ENCODE assay signal across 1 fruit fly cellular context in genomic region chr3R:21878473-21878872, dm6.
TF ChIP-seq lines count a peak whose summit lies in the region.

CG34148 (minus strand) TSS chr3R:21878686.

TF ChIP-seq in whole organism, embryonic, 481 proteins besides CTCF, POLR2A, EP300 and RAD21 (continued from another document and continues in another):
- TF ChIP-seq Opbp (GFP tag; IDR thresholded peaks at IDR 0.05; lab: Robert Waterston, UW; ENCODE audit: partially characterized antibody) (peak; percentile 68; the same call in 2 of the 3 replicates), CG4282 (GFP tag; optimal IDR thresholded peaks at IDR 0.05; lab: Kevin White, UChicago) (no peak), CG7745 (tag; optimal IDR thresholded peaks at IDR 0.05; lab: Kevin White, UChicago) (no peak), gem (tag; optimal IDR thresholded peaks at IDR 0.05; lab: Kevin White, UChicago) (no peak), jigr1 (GFP tag; IDR thresholded peaks at IDR 0.05; lab: Robert Waterston, UW) (no peak), Hand (GFP tag; optimal IDR thresholded peaks at IDR 0.05; lab: Kevin White, UChicago) (no peak), CG31365 (tag; optimal IDR thresholded peaks at IDR 0.05; lab: Kevin White, UChicago) (no peak), CG14710 (tag; optimal IDR thresholded peaks at IDR 0.05; lab: Kevin White, UChicago) (no peak), Blimp-1 (GFP tag; optimal IDR thresholded peaks at IDR 0.05; lab: Kevin White, UChicago) (no peak), CG5953 (GFP tag; IDR thresholded peaks at IDR 0.05; lab: Robert Waterston, UW) (no peak), ci (GFP tag; IDR thresholded peaks at IDR 0.05; lab: Robert Waterston, UW) (no peak), unc-4 (GFP tag; IDR thresholded peaks at IDR 0.05; lab: Robert Waterston, UW; ENCODE audit: partially characterized antibody) (peak; percentile 73), HmgD (GFP tag; optimal IDR thresholded peaks at IDR 0.05; lab: Kevin White, UChicago) (no peak), disco-r (GFP tag; optimal IDR thresholded peaks at IDR 0.05; lab: Kevin White, UChicago) (no peak), mirr (GFP tag; optimal IDR thresholded peaks at IDR 0.05; lab: Kevin White, UChicago) (no peak), tx (GFP tag; optimal IDR thresholded peaks at IDR 0.05; lab: Kevin White, UChicago) (no peak), CG12391 (tag; optimal IDR thresholded peaks at IDR 0.05; lab: Kevin White, UChicago) (no peak), HLH4C (GFP tag; IDR thresholded peaks at IDR 0.05; lab: Robert Waterston, UW; ENCODE audit: partially characterized antibody) (peak; percentile 87), CG18764 (GFP tag; optimal IDR thresholded peaks at IDR 0.05; lab: Kevin White, UChicago) (no peak), sima (GFP tag; optimal IDR thresholded peaks at IDR 0.05; lab: Kevin White, UChicago) (no peak), CG18599 (GFP tag; optimal IDR thresholded peaks at IDR 0.05; lab: Kevin White, UChicago) (no peak), CG11560 (tag; IDR thresholded peaks at IDR 0.05; lab: Robert Waterston, UW) (no peak), CG13287 (GFP tag; IDR thresholded peaks at IDR 0.05; lab: Robert Waterston, UW; ENCODE audit: partially characterized antibody) (peak; percentile 83), Doc2 (GFP tag; IDR thresholded peaks at IDR 0.05; lab: Robert Waterston, UW) (no peak), zen (tag; optimal IDR thresholded peaks at IDR 0.05; lab: Kevin White, UChicago) (no peak), CG15696 (tag; optimal IDR thresholded peaks at IDR 0.05; lab: Kevin White, UChicago) (no peak), seq (GFP tag; IDR thresholded peaks at IDR 0.05; lab: Robert Waterston, UW) (no peak), CG11723 (GFP tag; optimal IDR thresholded peaks at IDR 0.05; lab: Kevin White, UChicago) (no peak), chif (GFP tag; optimal IDR thresholded peaks at IDR 0.05; lab: Kevin White, UChicago) (no peak), wdn (GFP tag; IDR thresholded peaks at IDR 0.05; lab: Robert Waterston, UW) (no peak), sim (GFP tag; IDR thresholded peaks at IDR 0.05; lab: Robert Waterston, UW) (no peak), CG15601 (tag; optimal IDR thresholded peaks at IDR 0.05; lab: Kevin White, UChicago) (no peak), stwl (tag; optimal IDR thresholded peaks at IDR 0.05; lab: Kevin White, UChicago) (peak; percentile 53), HLH54F (GFP tag; optimal IDR thresholded peaks at IDR 0.05; lab: Kevin White, UChicago) (no peak), CG8281 (tag; optimal IDR thresholded peaks at IDR 0.05; lab: Kevin White, UChicago) (no peak), CG4404 (GFP tag; IDR thresholded peaks at IDR 0.05; lab: Robert Waterston, UW) (no peak), CG17802 (tag; optimal IDR thresholded peaks at IDR 0.05; lab: Kevin White, UChicago) (no peak), CG2199 (GFP tag; IDR thresholded peaks at IDR 0.05; lab: Robert Waterston, UW) (no peak), Dref (GFP tag; IDR thresholded peaks at IDR 0.05; lab: Robert Waterston, UW) (peak; percentile 81), dmrt11E (tag; optimal IDR thresholded peaks at IDR 0.05; lab: Kevin White, UChicago) (no peak), CG13424 (tag; optimal IDR thresholded peaks at IDR 0.05; lab: Kevin White, UChicago) (no peak), CG32772 (GFP tag; IDR thresholded peaks at IDR 0.05; lab: Robert Waterston, UW) (no peak), Ptx1 (GFP tag; IDR thresholded peaks at IDR 0.05; lab: Robert Waterston, UW) (no peak), CG9817 (tag; optimal IDR thresholded peaks at IDR 0.05; lab: Kevin White, UChicago) (no peak), ranshi (GFP tag; IDR thresholded peaks at IDR 0.05; lab: Robert Waterston, UW) (no peak), CG1024 (GFP tag; IDR thresholded peaks at IDR 0.05; lab: Robert Waterston, UW) (no peak), sc (optimal IDR thresholded peaks at IDR 0.05; lab: Kevin White, UChicago) (no peak), sc (GFP tag; optimal IDR thresholded peaks at IDR 0.05; lab: Kevin White, UChicago) (no peak), MESR4 (GFP tag; optimal IDR thresholded peaks at IDR 0.05; lab: Kevin White, UChicago) (peak; percentile 60), MBD-R2 (GFP tag; IDR thresholded peaks at IDR 0.05; lab: Robert Waterston, UW) (peak; percentile 69), Side (GFP tag; optimal IDR thresholded peaks at IDR 0.05; lab: Kevin White, UChicago) (no peak), CG14014 (GFP tag; IDR thresholded peaks at IDR 0.05; lab: Robert Waterston, UW) (no peak), MTF-1 (GFP tag; optimal IDR thresholded peaks at IDR 0.05; lab: Kevin White, UChicago; ENCODE audit: borderline replicate concordance) (no peak), CG17912 (GFP tag; optimal IDR thresholded peaks at IDR 0.05; lab: Kevin White, UChicago) (no peak), corto (GFP tag; optimal IDR thresholded peaks at IDR 0.05; lab: Kevin White, UChicago) (no peak), CG7987 (GFP tag; optimal IDR thresholded peaks at IDR 0.05; lab: Kevin White, UChicago) (no peak), CG17186 (GFP tag; optimal IDR thresholded peaks at IDR 0.05; lab: Kevin White, UChicago) (no peak), CG12299 (tag; optimal IDR thresholded peaks at IDR 0.05; lab: Kevin White, UChicago) (no peak), Drgx (GFP tag; IDR thresholded peaks at IDR 0.05; lab: Robert Waterston, UW) (no peak), CG6272 (GFP tag; IDR thresholded peaks at IDR 0.05; lab: Robert Waterston, UW) (no peak), CG31388 (GFP tag; optimal IDR thresholded peaks at IDR 0.05; lab: Kevin White, UChicago) (no peak), CG13894 (tag; optimal IDR thresholded peaks at IDR 0.05; lab: Kevin White, UChicago) (no peak), toy (GFP tag; IDR thresholded peaks at IDR 0.05; lab: Robert Waterston, UW) (no peak), pros (GFP tag; optimal IDR thresholded peaks at IDR 0.05; lab: Kevin White, UChicago) (no peak), HmgZ (tag; optimal IDR thresholded peaks at IDR 0.05; lab: Kevin White, UChicago) (no peak), BEAF-32 (GFP tag; optimal IDR thresholded peaks at IDR 0.05; lab: Kevin White, UChicago) (peak; percentile 55), CG9609 (GFP tag; optimal IDR thresholded peaks at IDR 0.05; lab: Kevin White, UChicago) (no peak), tin (GFP tag; optimal IDR thresholded peaks at IDR 0.05; lab: Kevin White, UChicago) (no peak), Sox100B (GFP tag; optimal IDR thresholded peaks at IDR 0.05; lab: Kevin White, UChicago) (no peak), dpn (GFP tag; optimal IDR thresholded peaks at IDR 0.05; lab: Kevin White, UChicago) (no peak), nerfin-1 (tag; optimal IDR thresholded peaks at IDR 0.05; lab: Kevin White, UChicago) (no peak), CG32767 (GFP tag; IDR thresholded peaks at IDR 0.05; lab: Robert Waterston, UW) (no peak), wor (GFP tag; IDR thresholded peaks at IDR 0.05; lab: Robert Waterston, UW) (no peak), phol (tag; optimal IDR thresholded peaks at IDR 0.05; lab: Kevin White, UChicago) (no peak), CG2116 (GFP tag; optimal IDR thresholded peaks at IDR 0.05; lab: Kevin White, UChicago) (peak; percentile 74), dmrt99B (tag; optimal IDR thresholded peaks at IDR 0.05; lab: Kevin White, UChicago) (no peak), ato (GFP tag; IDR thresholded peaks at IDR 0.05; lab: Robert Waterston, UW; ENCODE audit: partially characterized antibody) (peak; percentile 85), Dbx (GFP tag; IDR thresholded peaks at IDR 0.05; lab: Robert Waterston, UW) (no peak), pnt (GFP tag; optimal IDR thresholded peaks at IDR 0.05; lab: Kevin White, UChicago) (no peak), lov (optimal IDR thresholded peaks at IDR 0.05; lab: Kevin White, UChicago) (no peak), lov (GFP tag; IDR thresholded peaks at IDR 0.05; lab: Robert Waterston, UW) (no peak), Nf-YC (tag; optimal IDR thresholded peaks at IDR 0.05; lab: Kevin White, UChicago) (no peak), slou (GFP tag; optimal IDR thresholded peaks at IDR 0.05; lab: Kevin White, UChicago) (no peak), CG9932 (GFP tag; IDR thresholded peaks at IDR 0.05; lab: Robert Waterston, UW) (no peak), E2f1 (GFP tag; IDR thresholded peaks at IDR 0.05; lab: Robert Waterston, UW) (no peak), CG8290 (GFP tag; optimal IDR thresholded peaks at IDR 0.05; lab: Kevin White, UChicago) (no peak), CG8290 (tag; optimal IDR thresholded peaks at IDR 0.05; lab: Kevin White, UChicago) (no peak), Stat92E (GFP tag; optimal IDR thresholded peaks at IDR 0.05; lab: Kevin White, UChicago) (no peak), ase (GFP tag; IDR thresholded peaks at IDR 0.05; lab: Robert Waterston, UW) (no peak), CG7786 (GFP tag; optimal IDR thresholded peaks at IDR 0.05; lab: Kevin White, UChicago) (no peak), B-H2 (GFP tag; optimal IDR thresholded peaks at IDR 0.05; lab: Kevin White, UChicago) (no peak), tio (GFP tag; optimal IDR thresholded peaks at IDR 0.05; lab: Kevin White, UChicago) (no peak), trem (tag; optimal IDR thresholded peaks at IDR 0.05; lab: Kevin White, UChicago) (no peak), Poxn (GFP tag; IDR thresholded peaks at IDR 0.05; lab: Robert Waterston, UW) (no peak), Dp (GFP tag; optimal IDR thresholded peaks at IDR 0.05; lab: Kevin White, UChicago) (peak; percentile 89), Xrp1 (GFP tag; IDR thresholded peaks at IDR 0.05; lab: Robert Waterston, UW) (no peak), Elba2 (GFP tag; optimal IDR thresholded peaks at IDR 0.05; lab: Kevin White, UChicago) (no peak), CG4424 (GFP tag; optimal IDR thresholded peaks at IDR 0.05; lab: Kevin White, UChicago) (no peak), Ravus (GFP tag; IDR thresholded peaks at IDR 0.05; lab: Robert Waterston, UW) (no peak), CG10209 (GFP tag; optimal IDR thresholded peaks at IDR 0.05; lab: Kevin White, UChicago) (no peak), cato (GFP tag; optimal IDR thresholded peaks at IDR 0.05; lab: Kevin White, UChicago; ENCODE audit: borderline replicate concordance) (no peak), gcm2 (GFP tag; optimal IDR thresholded peaks at IDR 0.05; lab: Kevin White, UChicago) (no peak), Oli (tag; optimal IDR thresholded peaks at IDR 0.05; lab: Kevin White, UChicago) (no peak), CG4617 (GFP tag; optimal IDR thresholded peaks at IDR 0.05; lab: Kevin White, UChicago; ENCODE audit: borderline replicate concordance) (peak; percentile 37), CG3847 (GFP tag; IDR thresholded peaks at IDR 0.05; lab: Robert Waterston, UW) (no peak), chn (GFP tag; optimal IDR thresholded peaks at IDR 0.05; lab: Kevin White, UChicago) (no peak), NC2β (GFP tag; optimal IDR thresholded peaks at IDR 0.05; lab: Kevin White, UChicago) (no peak), CG30403 (GFP tag; optimal IDR thresholded peaks at IDR 0.05; lab: Kevin White, UChicago) (no peak), mld (GFP tag; IDR thresholded peaks at IDR 0.05; lab: Robert Waterston, UW; ENCODE audit: partially characterized antibody) (peak; percentile 67; the same call in 2 of the 3 replicates), E2f2 (GFP tag; IDR thresholded peaks at IDR 0.05; lab: Robert Waterston, UW) (peak; percentile 92), lola (GFP tag; optimal IDR thresholded peaks at IDR 0.05; lab: Kevin White, UChicago) (no peak), Chrac-16 (GFP tag; optimal IDR thresholded peaks at IDR 0.05; lab: Kevin White, UChicago) (no peak), CG34422 (GFP tag; IDR thresholded peaks at IDR 0.05; lab: Robert Waterston, UW) (no peak), Eip74EF (GFP tag; optimal IDR thresholded peaks at IDR 0.05; lab: Kevin White, UChicago) (no peak), CG14667 (GFP tag; IDR thresholded peaks at IDR 0.05; lab: Robert Waterston, UW) (no peak), hbn (GFP tag; IDR thresholded peaks at IDR 0.05; lab: Robert Waterston, UW; ENCODE audit: partially characterized antibody) (peak; percentile 77), bowl (GFP tag; IDR thresholded peaks at IDR 0.05; lab: Robert Waterston, UW) (no peak), Sry-δ (GFP tag; optimal IDR thresholded peaks at IDR 0.05; lab: Kevin White, UChicago) (peak; percentile 28), CG11085 (GFP tag; IDR thresholded peaks at IDR 0.05; lab: Robert Waterston, UW) (no peak), grau (tag; optimal IDR thresholded peaks at IDR 0.05; lab: Kevin White, UChicago) (no peak), CG10321 (GFP tag; IDR thresholded peaks at IDR 0.05; lab: Robert Waterston, UW) (no peak), Gug (GFP tag; IDR thresholded peaks at IDR 0.05; lab: Robert Waterston, UW) (no peak), CG30020 (tag; optimal IDR thresholded peaks at IDR 0.05; lab: Kevin White, UChicago) (no peak), CG11093 (GFP tag; IDR thresholded peaks at IDR 0.05; lab: Robert Waterston, UW) (no peak), CG7357 (GFP tag; IDR thresholded peaks at IDR 0.05; lab: Robert Waterston, UW) (no peak), zen2 (GFP tag; IDR thresholded peaks at IDR 0.05; lab: Robert Waterston, UW; ENCODE audit: partially characterized antibody) (peak; percentile 91), fd96Cb (tag; optimal IDR thresholded peaks at IDR 0.05; lab: Kevin White, UChicago) (no peak), Scr (GFP tag; IDR thresholded peaks at IDR 0.05; lab: Robert Waterston, UW; ENCODE audit: partially characterized antibody) (peak; percentile 74), D (optimal IDR thresholded peaks at IDR 0.05; lab: Kevin White, UChicago) (no peak), D (GFP tag; optimal IDR thresholded peaks at IDR 0.05; lab: Kevin White, UChicago) (no peak), CG14050 (GFP tag; IDR thresholded peaks at IDR 0.05; lab: Robert Waterston, UW) (no peak), prd (optimal IDR thresholded peaks at IDR 0.05; lab: Kevin White, UChicago) (no peak), prd (GFP tag; IDR thresholded peaks at IDR 0.05; lab: Robert Waterston, UW) (no peak), CG9797 (GFP tag; optimal IDR thresholded peaks at IDR 0.05; lab: Kevin White, UChicago) (no peak), CG2202 (tag; optimal IDR thresholded peaks at IDR 0.05; lab: Kevin White, UChicago) (no peak), ftz-f1 (GFP tag; optimal IDR thresholded peaks at IDR 0.05; lab: Kevin White, UChicago) (no peak), Atf6 (GFP tag; IDR thresholded peaks at IDR 0.05; lab: Robert Waterston, UW) (no peak), CG12071 (GFP tag; optimal IDR thresholded peaks at IDR 0.05; lab: Kevin White, UChicago) (no peak), hb (GFP tag; IDR thresholded peaks at IDR 0.05; lab: Robert Waterston, UW; ENCODE audit: partially characterized antibody) (peak; percentile 63; the same call in 1 of the 3 replicates), so (GFP tag; IDR thresholded peaks at IDR 0.05; lab: Robert Waterston, UW) (no peak)
